Fruit fly (Drosophila melanogaster) whole organism, embryonic: ENCODE results near the gene CG13996.

Source experiments
- Antp ChIP-seq: fragments of 200-800 bp; sonication (Bioruptor generic); optimal IDR thresholded peaks from 3 replicates; lab custom pipeline; 2016; ENCODE audit warnings: missing biosample characterization, missing genetic modification characterization
- Bdp1 ChIP-seq: fragments of 200-800 bp; sonication (Bioruptor generic); optimal IDR thresholded peaks from 3 replicates; lab custom pipeline; 2016; ENCODE audit warnings: missing biosample characterization, missing genetic modification characterization
- CG14710 ChIP-seq: fragments of 200-800 bp; sonication (Bioruptor generic); optimal IDR thresholded peaks from 3 replicates; lab custom pipeline; 2019; ENCODE audit warnings: missing biosample characterization, mild to moderate bottlenecking, missing genetic modification characterization, moderate library complexity
- CG15479 ChIP-seq: fragments of 200-800 bp; sonication (Bioruptor generic); optimal IDR thresholded peaks from 3 replicates; lab custom pipeline; 2019; ENCODE audit warnings: missing biosample characterization, mild to moderate bottlenecking, missing genetic modification characterization, moderate library complexity
- CG16779 ChIP-seq: fragments of 200-800 bp; sonication (Bioruptor generic); IDR thresholded peaks from 2 replicates; pipeline ENCODE4 v1.3.6; 2022; ENCODE audit warnings: missing biosample characterization, missing genetic modification characterization
- CG17568 ChIP-seq: fragments of 200-800 bp; sonication (Bioruptor generic); optimal IDR thresholded peaks from 2 replicates; lab custom pipeline; 2018; ENCODE audit warnings: missing biosample characterization, mild to moderate bottlenecking, missing genetic modification characterization, moderate library complexity
- CG17612 ChIP-seq: fragments of 200-800 bp; sonication (Bioruptor generic); IDR thresholded peaks from 2 replicates; pipeline ENCODE4 v1.3.6; 2022; ENCODE audit warnings: missing biosample characterization, missing genetic modification characterization
- CG17912 ChIP-seq: fragments of 200-800 bp; sonication (Bioruptor generic); optimal IDR thresholded peaks from 2 replicates; lab custom pipeline; 2018; ENCODE audit warnings: missing biosample characterization, mild to moderate bottlenecking, missing genetic modification characterization
- CG1792 ChIP-seq: fragments of 200-800 bp; sonication (Bioruptor generic); optimal IDR thresholded peaks from 2 replicates; lab custom pipeline; 2016; ENCODE audit warnings: missing biosample characterization, missing genetic modification characterization
- CG31388 ChIP-seq: fragments of 200-800 bp; sonication (Bioruptor generic); optimal IDR thresholded peaks from 2 replicates; lab custom pipeline; 2016; ENCODE audit warnings: missing biosample characterization, missing genetic modification characterization
- CG32767 ChIP-seq: fragments of 200-800 bp; sonication (Bioruptor generic); IDR thresholded peaks from 2 replicates; pipeline ENCODE4 v1.3.6; 2022; ENCODE audit warnings: missing biosample characterization, missing genetic modification characterization
- CG6813 ChIP-seq: fragments of 200-800 bp; sonication (Bioruptor generic); optimal IDR thresholded peaks from 2 replicates; lab custom pipeline; 2017; ENCODE audit warnings: missing biosample characterization, missing genetic modification characterization, mild to moderate bottlenecking, moderate library complexity, missing genetic modification reagents
- CG7556 ChIP-seq: fragments of 200-800 bp; sonication (Bioruptor generic); optimal IDR thresholded peaks from 2 replicates; lab custom pipeline; 2017; ENCODE audit warnings: missing biosample characterization, mild to moderate bottlenecking, missing genetic modification characterization
- CG7786 ChIP-seq: fragments of 200-800 bp; sonication (Bioruptor generic); optimal IDR thresholded peaks from 2 replicates; lab custom pipeline; 2016; ENCODE audit warnings: missing biosample characterization, missing genetic modification characterization
- Chrac-16 ChIP-seq: fragments of 200-800 bp; sonication (Bioruptor generic); optimal IDR thresholded peaks from 3 replicates; lab custom pipeline; 2016; ENCODE audit warnings: missing biosample characterization, missing genetic modification characterization
- Dref ChIP-seq: fragments of 200-800 bp; sonication (Bioruptor generic); IDR thresholded peaks from 2 replicates; pipeline ENCODE4 v1.3.6; 2022; ENCODE audit warnings: missing biosample characterization, missing genetic modification characterization
- Fer2 ChIP-seq: fragments of 200-800 bp; sonication (Bioruptor generic); optimal IDR thresholded peaks from 2 replicates; lab custom pipeline; 2018; ENCODE audit warnings: missing biosample characterization, mild to moderate bottlenecking, missing genetic modification characterization, moderate library complexity
- HHEX ChIP-seq: fragments of 200-800 bp; sonication (Bioruptor generic); optimal IDR thresholded peaks from 3 replicates; lab custom pipeline; 2017; ENCODE audit warnings: missing biosample characterization, mild to moderate bottlenecking, missing genetic modification characterization, missing genetic modification reagents
- Hr3 ChIP-seq: fragments of 200-800 bp; sonication (Bioruptor generic); optimal IDR thresholded peaks from 3 replicates; lab custom pipeline; 2016; ENCODE audit warnings: missing biosample characterization, missing genetic modification characterization
- Lim3 ChIP-seq: fragments of 200-800 bp; sonication (Bioruptor generic); IDR thresholded peaks from 2 replicates; pipeline ENCODE4 v1.3.6; 2022; ENCODE audit warnings: missing biosample characterization, missing genetic modification characterization
- NC2β ChIP-seq: fragments of 200-800 bp; sonication (Bioruptor generic); optimal IDR thresholded peaks from 2 replicates; lab custom pipeline; 2016; ENCODE audit warnings: missing biosample characterization, missing genetic modification characterization
- Opbp ChIP-seq: fragments of 200-800 bp; sonication (Bioruptor generic); IDR thresholded peaks from 3 replicates; pipeline ENCODE4 v1.3.6; 2022; ENCODE audit warnings: missing biosample characterization, missing genetic modification characterization; ENCODE audit not compliant: partially characterized antibody
- Rfx ChIP-seq: fragments of 200-800 bp; sonication (Bioruptor generic); IDR thresholded peaks from 2 replicates; pipeline ENCODE4 v1.3.6; 2022; ENCODE audit warnings: missing biosample characterization, missing genetic modification characterization
- Scr ChIP-seq: fragments of 200-800 bp; sonication (Bioruptor generic); IDR thresholded peaks from 2 replicates; pipeline ENCODE4 v1.3.6; 2022; ENCODE audit warnings: missing biosample characterization, missing genetic modification characterization; ENCODE audit not compliant: partially characterized antibody
- TFAM ChIP-seq: fragments of 200-800 bp; sonication (Bioruptor generic); optimal IDR thresholded peaks from 2 replicates; lab custom pipeline; 2017; ENCODE audit warnings: missing biosample characterization, missing genetic modification characterization, inconsistent platforms
- Vsx1 ChIP-seq: fragments of 200-800 bp; sonication (Bioruptor generic); optimal IDR thresholded peaks from 2 replicates; lab custom pipeline; 2017; ENCODE audit warnings: missing biosample characterization, mild to moderate bottlenecking, missing genetic modification characterization, missing genetic modification reagents
- Xrp1 ChIP-seq: fragments of 200-800 bp; sonication (Bioruptor generic); IDR thresholded peaks from 2 replicates; pipeline ENCODE4 v1.3.6; 2022; ENCODE audit warnings: missing biosample characterization, missing genetic modification characterization
- abd-A ChIP-seq: fragments of 200-800 bp; sonication (Bioruptor generic); optimal IDR thresholded peaks from 3 replicates; lab custom pipeline; 2019; ENCODE audit warnings: missing biosample characterization, mild to moderate bottlenecking, missing genetic modification characterization, moderate library complexity
- az2 ChIP-seq: fragments of 200-800 bp; sonication (Bioruptor generic); optimal IDR thresholded peaks from 3 replicates; lab custom pipeline; 2016; ENCODE audit warnings: missing biosample characterization, missing genetic modification characterization
- bigmax ChIP-seq: fragments of 200-800 bp; sonication (Bioruptor generic); optimal IDR thresholded peaks from 2 replicates; lab custom pipeline; 2018; ENCODE audit warnings: missing biosample characterization, mild to moderate bottlenecking, missing genetic modification characterization
- cad ChIP-seq: fragments of >200 bp; optimal IDR thresholded peaks from 2 replicates; lab custom pipeline; 2017; ENCODE audit warnings: missing biosample characterization, missing genetic modification characterization
- cg ChIP-seq: fragments of 200-800 bp; sonication (Bioruptor generic); optimal IDR thresholded peaks from 3 replicates; lab custom pipeline; 2019; ENCODE audit warnings: missing biosample characterization, mild to moderate bottlenecking, missing genetic modification characterization, moderate library complexity
- chinmo ChIP-seq: fragments of 200-800 bp; sonication (Bioruptor generic); IDR thresholded peaks from 4 replicates; pipeline ENCODE4 v1.3.6; 2022; ENCODE audit warnings: missing biosample characterization, missing genetic modification characterization; ENCODE audit not compliant: partially characterized antibody
- crp ChIP-seq, 2 experiments: fragments of 200-800 bp; sonication (Bioruptor generic); optimal IDR thresholded peaks; 2 replicates in 1 of 2; 3 replicates in 1 of 2; lab custom pipeline; 2017; ENCODE audit warnings: missing biosample characterization in 2 of 2, missing genetic modification characterization in 2 of 2, mild to moderate bottlenecking in 1 of 2, moderate library complexity in 1 of 2
- dmrt11E ChIP-seq: fragments of 200-800 bp; sonication (Bioruptor generic); optimal IDR thresholded peaks from 3 replicates; lab custom pipeline; 2018; ENCODE audit warnings: missing biosample characterization, mild to moderate bottlenecking, missing genetic modification characterization, moderate library complexity
- gcm2 ChIP-seq: fragments of 200-800 bp; sonication (Bioruptor generic); optimal IDR thresholded peaks from 2 replicates; lab custom pipeline; 2016; ENCODE audit warnings: missing biosample characterization, missing genetic modification characterization
- grn ChIP-seq: fragments of 200-800 bp; sonication (Bioruptor generic); optimal IDR thresholded peaks from 3 replicates; lab custom pipeline; 2017; ENCODE audit warnings: missing biosample characterization, missing genetic modification characterization
- gsb-n ChIP-seq: fragments of 200-800 bp; sonication (Bioruptor generic); optimal IDR thresholded peaks from 3 replicates; lab custom pipeline; 2018; ENCODE audit warnings: missing biosample characterization, mild to moderate bottlenecking, missing genetic modification characterization
- nau ChIP-seq: fragments of 200-800 bp; sonication (Bioruptor generic); optimal IDR thresholded peaks from 3 replicates; lab custom pipeline; 2017; ENCODE audit warnings: missing biosample characterization, mild to moderate bottlenecking, missing genetic modification characterization, missing genetic modification reagents
- oc ChIP-seq: fragments of 200-800 bp; sonication (Bioruptor generic); optimal IDR thresholded peaks from 2 replicates; lab custom pipeline; 2018; ENCODE audit warnings: missing biosample characterization, mild to moderate bottlenecking, missing genetic modification characterization, moderate library complexity
- pb ChIP-seq: fragments of 200-800 bp; sonication (Bioruptor generic); optimal IDR thresholded peaks from 3 replicates; lab custom pipeline; 2016; ENCODE audit warnings: missing biosample characterization, missing genetic modification characterization
- ranshi ChIP-seq: fragments of 200-800 bp; sonication (Bioruptor generic); IDR thresholded peaks from 2 replicates; pipeline ENCODE4 v1.3.6; 2022; ENCODE audit warnings: missing biosample characterization, missing genetic modification characterization
- rib ChIP-seq: fragments of 200-800 bp; sonication (Bioruptor generic); IDR thresholded peaks from 2 replicates; pipeline ENCODE4 v1.3.6; 2022; ENCODE audit warnings: missing biosample characterization, missing genetic modification characterization
- sc ChIP-seq, 3 experiments: fragments of >200 bp in 2 of 3; fragments of 200-800 bp in 1 of 3; sonication (Bioruptor generic) in 1 of 3; optimal IDR thresholded peaks; 2 replicates in 2 of 3; 3 replicates in 1 of 3; lab custom pipeline; 2017; ENCODE audit warnings: mild to moderate bottlenecking in 1 of 3, missing biosample characterization in 1 of 3, missing genetic modification characterization in 1 of 3, missing genetic modification reagents in 1 of 3
- schlank ChIP-seq: fragments of 200-800 bp; sonication (Bioruptor generic); optimal IDR thresholded peaks from 2 replicates; lab custom pipeline; 2018; ENCODE audit warnings: missing biosample characterization, mild to moderate bottlenecking, missing genetic modification characterization
- shn ChIP-seq: fragments of 200-800 bp; sonication (Bioruptor generic); optimal IDR thresholded peaks from 3 replicates; lab custom pipeline; 2016; ENCODE audit warnings: missing biosample characterization, missing genetic modification characterization
- sim ChIP-seq: fragments of 200-800 bp; sonication (Bioruptor generic); IDR thresholded peaks from 2 replicates; pipeline ENCODE4 v1.3.6; 2022; ENCODE audit warnings: missing biosample characterization, missing genetic modification characterization
- ttk ChIP-seq: fragments of 200-800 bp; sonication (Bioruptor generic); IDR thresholded peaks from 2 replicates; pipeline ENCODE4 v2.1.2; 2022; ENCODE audit warnings: missing biosample characterization, missing genetic modification characterization
- twi ChIP-seq: fragments of 200-800 bp; optimal IDR thresholded peaks from 2 replicates; lab custom pipeline; 2019; ENCODE audit warnings: missing biosample characterization, mild to moderate bottlenecking, missing genetic modification characterization, moderate library complexity
- z ChIP-seq: fragments of 200-800 bp; sonication (Bioruptor generic); IDR thresholded peaks from 3 replicates; pipeline ENCODE4 v1.3.6; 2022; ENCODE audit warnings: missing biosample characterization, missing genetic modification characterization

CG13996 gene

DNA sequence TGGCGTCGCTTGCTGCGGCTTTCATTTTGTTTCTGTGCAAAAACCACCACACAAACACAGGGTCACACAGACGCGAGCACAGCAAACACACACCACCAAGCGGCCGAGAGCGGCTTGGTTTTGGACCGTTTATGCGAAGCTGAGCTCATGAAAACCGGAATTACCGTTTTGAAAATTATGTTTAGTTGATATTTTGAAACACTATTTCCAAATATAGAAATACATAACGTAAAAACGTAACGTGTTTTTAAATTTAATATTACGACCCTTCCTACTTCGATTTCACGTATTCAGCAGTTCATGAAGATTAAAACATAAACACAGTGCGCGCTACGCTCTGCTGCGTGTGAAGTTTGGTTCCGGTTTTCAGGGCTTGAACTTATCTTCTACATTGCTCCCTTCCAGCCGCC, 30.6 kb downstream of the CG13996 start (continued):
- no peak for TF ChIP-seq CG15479 (GFP tag; lab: Kevin White, UChicago)
- peak in 1 of 2 experiments; percentile 62 for TF ChIP-seq crp (GFP tag; optimal IDR thresholded peaks at IDR 0.05; lab: Kevin White, UChicago)
- TF ChIP-seq nau (GFP tag; lab: Kevin White, UChicago), result no peak
- TF ChIP-seq CG17568, result no peak
- TF ChIP-seq Fer2 (tag; lab: Kevin White, UChicago), result peak; percentile 91
- TF ChIP-seq CG17912 (GFP tag; lab: Kevin White, UChicago), result peak; percentile 90
- peak; percentile 71 for TF ChIP-seq CG31388
- TF ChIP-seq CG7786 (GFP tag; lab: Kevin White, UChicago), result peak; percentile 86
- TF ChIP-seq shn (GFP tag; lab: Kevin White, UChicago), result peak; percentile 79
- TF ChIP-seq cad (GFP tag; lab: Kevin White, UChicago), result no peak
- peak; percentile 89 for TF ChIP-seq twi
- peak; percentile 90 for TF ChIP-seq CG1792
- peak; percentile 93 for TF ChIP-seq az2
- TF ChIP-seq rib (GFP tag; lab: Robert Waterston, UW), result peak; percentile 94
- TF ChIP-seq Bdp1 (GFP tag; lab: Kevin White, UChicago), result peak; percentile 85
- 0 out of 2 replicates have a peak, but pooled peaks have one; percentile 20 for TF ChIP-seq Dref (GFP tag; lab: Robert Waterston, UW)
- peak; percentile 89 for TF ChIP-seq NC2β (GFP tag; lab: Kevin White, UChicago)
- TF ChIP-seq CG6813 (GFP tag; lab: Kevin White, UChicago), result peak; percentile 98
- no peak for TF ChIP-seq sc (optimal IDR thresholded peaks at IDR 0.05; lab: Kevin White, UChicago)
- peak; percentile 78 for TF ChIP-seq sc (GFP tag; optimal IDR thresholded peaks at IDR 0.05; lab: Kevin White, UChicago)
- peak; percentile 96 for TF ChIP-seq gsb-n (tag; lab: Kevin White, UChicago)
- TF ChIP-seq CG17612 (GFP tag; lab: Robert Waterston, UW), result peak; percentile 66
- TF ChIP-seq CG14710 (tag; lab: Kevin White, UChicago), result peak; percentile 94
- TF ChIP-seq dmrt11E (tag; lab: Kevin White, UChicago), result peak; percentile 96
- no peak for TF ChIP-seq chinmo (GFP tag; lab: Robert Waterston, UW)
- peak; percentile 81 for TF ChIP-seq gcm2
- peak; percentile 29 for TF ChIP-seq bigmax (GFP tag; lab: Kevin White, UChicago)
- peak; percentile 88 for TF ChIP-seq Chrac-16
- peak; percentile 64; the same call in 2 of the 3 replicates for TF ChIP-seq z (GFP tag; lab: Robert Waterston, UW)
- peak; percentile 91 for TF ChIP-seq sim (GFP tag; lab: Robert Waterston, UW)
- peak; percentile 92 for TF ChIP-seq ttk (GFP tag; lab: Robert Waterston, UW)
- peak; percentile 79 for TF ChIP-seq TFAM (GFP tag; lab: Kevin White, UChicago)
- peak; percentile 93 for TF ChIP-seq pb (GFP tag; lab: Kevin White, UChicago)
- peak; percentile 95 for TF ChIP-seq schlank (tag; lab: Kevin White, UChicago)
- TF ChIP-seq ranshi (GFP tag; lab: Robert Waterston, UW), result peak; percentile 93
- TF ChIP-seq Xrp1, result peak; percentile 96
- no peak for TF ChIP-seq Scr (GFP tag; lab: Robert Waterston, UW)
- peak; percentile 97 for TF ChIP-seq CG7556 (GFP tag; lab: Kevin White, UChicago)
- peak; percentile 96 for TF ChIP-seq oc (tag; lab: Kevin White, UChicago)
- TF ChIP-seq Rfx (GFP tag; lab: Robert Waterston, UW), result peak; percentile 97
- no peak for TF ChIP-seq abd-A (tag; lab: Kevin White, UChicago)
- peak; percentile 89 for TF ChIP-seq Antp (GFP tag; lab: Kevin White, UChicago)
- TF ChIP-seq CG32767 (GFP tag; lab: Robert Waterston, UW), result peak; percentile 93
- TF ChIP-seq HHEX (GFP tag; lab: Kevin White, UChicago), result peak; percentile 97
- no peak for TF ChIP-seq grn (GFP tag; lab: Kevin White, UChicago)
- TF ChIP-seq cg, result peak; percentile 93
- TF ChIP-seq Lim3 (GFP tag; lab: Robert Waterston, UW), result 0 out of 2 replicates have a peak, but pooled peaks have one; percentile 60
- TF ChIP-seq Opbp (GFP tag; lab: Robert Waterston, UW), result no peak
- no peak for TF ChIP-seq Vsx1 (GFP tag; lab: Kevin White, UChicago)
- peak; percentile 69; the same call in 1 of the 2 replicates for TF ChIP-seq CG16779 (GFP tag; lab: Robert Waterston, UW)
- TF ChIP-seq Hr3, result peak; percentile 80
